Fruit fly (Drosophila melanogaster): ENCODE measurements around the gene nis.

- TF ChIP-seq CG8478 (optimal IDR thresholded peaks at IDR 0.05): no peak
- no peak for TF ChIP-seq CTCF (optimal IDR thresholded peaks at IDR 0.05)
Measured at dm6 chr2L:1557927-1558326, 29.0 kb downstream of the nis start.
